Worm (Caenorhabditis elegans) whole organism, L1 larva: ENCODE data around the gene Y38F1A.8.
"Not testable (repeated sequence)": the region's sequence is repeated elsewhere in the genome, so short reads cannot be mapped to it uniquely, and the experiment has no call there.

Experiments used
- C16A3.4 ChIP-seq: fragments of 150-350 bp; optimal IDR thresholded peaks from 2 replicates; lab custom pipeline; 2014; ENCODE audit warnings: missing biosample characterization, missing genetic modification characterization
- Y116A8C.19 ChIP-seq: sonication (generic microtip); optimal IDR thresholded peaks from 2 replicates; lab custom pipeline; 2016; ENCODE audit warnings: missing compliant biosample characterization, missing genetic modification characterization, borderline replicate concordance
- aly-2 ChIP-seq: fragments of 150-350 bp; optimal IDR thresholded peaks from 2 replicates; lab custom pipeline; 2014; ENCODE audit warnings: missing biosample characterization, missing genetic modification characterization
- ama-1 ChIP-seq: fragments of 150-350 bp; optimal IDR thresholded peaks from 2 replicates; lab custom pipeline; 2014
- blmp-1 ChIP-seq: fragments of 150-350 bp; optimal IDR thresholded peaks from 2 replicates; lab custom pipeline; 2014; ENCODE audit warnings: missing biosample characterization, missing genetic modification characterization
- ceh-63 ChIP-seq: fragments of 200-800 bp; sonication (Bioruptor generic); optimal IDR thresholded peaks from 2 replicates; lab custom pipeline; 2018; ENCODE audit warnings: mild to moderate bottlenecking, missing genetic modification characterization, missing compliant biosample characterization
- ceh-82 ChIP-seq, 3 experiments: fragments of 150-350 bp in 1 of 3; sonication (generic microtip) in 2 of 3; optimal IDR thresholded peaks; 2 replicates each; lab custom pipeline; 2014 to 2017; ENCODE audit warnings: missing biosample characterization in 3 of 3, missing genetic modification characterization in 3 of 3
- ces-1 ChIP-seq: fragments of 150-350 bp; optimal IDR thresholded peaks from 2 replicates; lab custom pipeline; 2014; ENCODE audit warnings: missing biosample characterization, missing genetic modification reagents, missing genetic modification characterization
- dpl-1 ChIP-seq, 3 experiments: fragments of 150-350 bp in 2 of 3; sonication (generic microtip) in 1 of 3; optimal IDR thresholded peaks; 2 replicates each; lab custom pipeline; 2014 to 2017; ENCODE audit warnings: missing biosample characterization in 3 of 3, missing genetic modification characterization in 3 of 3, missing genetic modification reagents in 3 of 3
- dsc-1 ChIP-seq: sonication (generic microtip); optimal IDR thresholded peaks from 2 replicates; lab custom pipeline; 2016; ENCODE audit warnings: mild to moderate bottlenecking, missing genetic modification characterization, missing compliant biosample characterization
- efl-3 ChIP-seq: fragments of 200-800 bp; sonication (Bioruptor generic); optimal IDR thresholded peaks from 2 replicates; lab custom pipeline; 2018; ENCODE audit warnings: mild to moderate bottlenecking, missing genetic modification characterization, missing compliant biosample characterization
- egl-13 ChIP-seq: sonication (generic microtip); optimal IDR thresholded peaks from 2 replicates; lab custom pipeline; 2016; ENCODE audit warnings: missing genotype, missing genetic modification reagents, missing genetic modification characterization, missing compliant biosample characterization
- elt-2 ChIP-seq: sonication (generic microtip); optimal IDR thresholded peaks from 2 replicates; lab custom pipeline; 2016; ENCODE audit warnings: missing genetic modification characterization, mild to moderate bottlenecking, inconsistent platforms, missing compliant biosample characterization, missing genetic modification reagents
- ets-5 ChIP-seq: fragments of 200-800 bp; sonication (Bioruptor generic); IDR thresholded peaks from 2 replicates; pipeline ENCODE4 v1.3.6; 2022; ENCODE audit warnings: missing genetic modification characterization, missing compliant biosample characterization
- fkh-10 ChIP-seq: sonication (generic microtip); optimal IDR thresholded peaks from 2 replicates; lab custom pipeline; 2017; ENCODE audit warnings: missing biosample characterization, missing genetic modification reagents, missing genetic modification characterization
- fkh-8 ChIP-seq: sonication (generic microtip); optimal IDR thresholded peaks from 2 replicates; lab custom pipeline; 2016; ENCODE audit warnings: mild to moderate bottlenecking, missing genetic modification characterization, missing compliant biosample characterization
- fos-1 ChIP-seq: fragments of 150-350 bp; optimal IDR thresholded peaks from 2 replicates; lab custom pipeline; 2014; ENCODE audit warnings: missing biosample characterization, missing genetic modification characterization
- lin-15B ChIP-seq: fragments of 150-350 bp; sonication (generic microtip); optimal IDR thresholded peaks from 3 replicates; lab custom pipeline; 2014; ENCODE audit warnings: missing biosample characterization, missing genetic modification characterization
- lin-35 ChIP-seq, 2 experiments: fragments of 150-350 bp; optimal IDR thresholded peaks; 2 replicates each; lab custom pipeline; 2014; ENCODE audit warnings: missing biosample characterization in 2 of 2, missing genetic modification characterization in 2 of 2, missing genetic modification reagents in 2 of 2
- lin-39 ChIP-seq: fragments of 150-350 bp; optimal IDR thresholded peaks from 2 replicates; lab custom pipeline; 2014; ENCODE audit warnings: missing biosample characterization, missing genetic modification reagents, missing genetic modification characterization
- lsy-2 ChIP-seq, 2 experiments: fragments of 150-350 bp; optimal IDR thresholded peaks; 2 replicates each; lab custom pipeline; 2014; ENCODE audit warnings: missing biosample characterization in 2 of 2, missing genetic modification characterization in 2 of 2
- mab-9 ChIP-seq: fragments of 200-800 bp; sonication (Bioruptor generic); IDR thresholded peaks from 2 replicates; pipeline ENCODE4 v1.3.6; 2022; ENCODE audit warnings: missing genetic modification reagents, missing genetic modification characterization, missing compliant biosample characterization
- mef-2 ChIP-seq: fragments of 150-350 bp; optimal IDR thresholded peaks from 2 replicates; lab custom pipeline; 2014; ENCODE audit warnings: missing biosample characterization, missing genetic modification characterization
- nhr-12 ChIP-seq: sonication (generic microtip); optimal IDR thresholded peaks from 2 replicates; lab custom pipeline; 2017; ENCODE audit warnings: missing biosample characterization, missing genetic modification characterization
- nhr-20 ChIP-seq: sonication (generic microtip); optimal IDR thresholded peaks from 2 replicates; lab custom pipeline; 2016; ENCODE audit warnings: mild to moderate bottlenecking, missing genetic modification characterization, missing compliant biosample characterization
- nhr-28 ChIP-seq: fragments of 150-350 bp; optimal IDR thresholded peaks from 2 replicates; lab custom pipeline; 2014; ENCODE audit warnings: missing biosample characterization, missing genetic modification characterization
- nhr-47 ChIP-seq: sonication (generic microtip); optimal IDR thresholded peaks from 2 replicates; lab custom pipeline; 2016; ENCODE audit warnings: mild to moderate bottlenecking, missing genetic modification characterization, moderate library complexity, missing compliant biosample characterization
- nhr-76 ChIP-seq: sonication (generic microtip); optimal IDR thresholded peaks from 2 replicates; lab custom pipeline; 2017; ENCODE audit warnings: missing biosample characterization, missing genetic modification characterization
- nhr-77 ChIP-seq: fragments of 150-350 bp; optimal IDR thresholded peaks from 2 replicates; lab custom pipeline; 2014; ENCODE audit warnings: missing biosample characterization, missing genetic modification characterization
- nhr-85 ChIP-seq: sonication (generic microtip); peaks from one replicate; lab custom pipeline; 2016; ENCODE audit warnings: missing genetic modification characterization, inconsistent platforms, missing compliant biosample characterization
- pag-3 ChIP-seq: sonication (generic microtip); optimal IDR thresholded peaks from 2 replicates; lab custom pipeline; 2017; ENCODE audit warnings: missing genetic modification characterization, mild to moderate bottlenecking, missing compliant biosample characterization, antibody characterized with exemption, borderline replicate concordance; ENCODE audit not compliant: insufficient read depth
- pqm-1 ChIP-seq: sonication (generic microtip); optimal IDR thresholded peaks from 3 replicates; lab custom pipeline; 2017; ENCODE audit warnings: missing biosample characterization, missing genetic modification characterization
- rnt-1 ChIP-seq: sonication (generic microtip); optimal IDR thresholded peaks from 2 replicates; lab custom pipeline; 2016; ENCODE audit warnings: mild to moderate bottlenecking, missing genetic modification characterization, moderate library complexity, missing compliant biosample characterization
- snpc-4 ChIP-seq: fragments of 150-350 bp; optimal IDR thresholded peaks from 2 replicates; lab custom pipeline; 2014; ENCODE audit warnings: missing biosample characterization, missing genetic modification characterization
- sptf-1 ChIP-seq: fragments of 150-350 bp; optimal IDR thresholded peaks from 2 replicates; lab custom pipeline; 2014; ENCODE audit warnings: missing biosample characterization, missing genetic modification characterization
- sup-37 ChIP-seq: fragments of 200-800 bp; sonication (Bioruptor generic); optimal IDR thresholded peaks from 2 replicates; lab custom pipeline; 2018; ENCODE audit warnings: mild to moderate bottlenecking, missing genetic modification characterization, missing compliant biosample characterization
- swsn-7 ChIP-seq: sonication (generic microtip); optimal IDR thresholded peaks from 2 replicates; lab custom pipeline; 2016; ENCODE audit warnings: missing genetic modification characterization, missing compliant biosample characterization
- tlp-1 ChIP-seq: fragments of 150-350 bp; optimal IDR thresholded peaks from 2 replicates; lab custom pipeline; 2014; ENCODE audit warnings: missing biosample characterization, missing genetic modification characterization
- unc-130 ChIP-seq: fragments of 150-350 bp; optimal IDR thresholded peaks from 2 replicates; lab custom pipeline; 2017; ENCODE audit warnings: missing biosample characterization, missing genetic modification characterization, inconsistent platforms
- unc-98 ChIP-seq: fragments of 200-800 bp; sonication (Bioruptor generic); IDR thresholded peaks from 2 replicates; pipeline ENCODE4 v1.3.6; 2022; ENCODE audit warnings: missing genetic modification characterization, missing compliant biosample characterization
- ztf-4 ChIP-seq: fragments of 150-350 bp; optimal IDR thresholded peaks from 2 replicates; lab custom pipeline; 2014; ENCODE audit warnings: missing biosample characterization, missing genetic modification characterization

Gene Y38F1A.8

ce11 chrII:13000753-13001152 is at the start of gene Y38F1A.8:
Y38F1A.8 (minus strand) TSS chrII:13000853.
- peak; percentile 26 for TF ChIP-seq nhr-85
- TF ChIP-seq nhr-77 (tag; lab: Kevin White, UChicago), result no peak

ce11 chrII:13050050-13050449 is 49.4 kb upstream of the Y38F1A.8 start:
- TF ChIP-seq ceh-63 (GFP tag; lab: Kevin White, UChicago) (no peak), snpc-4 (tag; lab: Kevin White, UChicago) (peak; percentile 47)

ce11 chrII:13047609-13048008 is 47.0 kb upstream of the Y38F1A.8 start, which contains the start of gene F42G4.2:
F42G4.2 (plus strand) TSS chrII:13047909.
- not testable (repeated sequence) for TF ChIP-seq rnt-1, sptf-1, egl-13 (tag; lab: Kevin White, UChicago)
- TF ChIP-seq, all 84 proteins: peak for 0; not testable (repeated sequence) for 84

- TF ChIP-seq lin-15B (tag; lab: Kevin White, UChicago); fkh-10 (GFP tag; lab: Kevin White, UChicago); dsc-1 (tag; lab: Kevin White, UChicago): not testable (repeated sequence)
Observed at ce11 chrII:13047106-13047505, 46.5 kb upstream of the Y38F1A.8 start, which contains the start of gene F42G4.7. F42G4.7 (minus strand) TSS chrII:13047290.

ce11 chrII:13043433-13044054 is 42.9 kb upstream of the Y38F1A.8 start, which contains the start of gene puf-6:
puf-6 (minus strand) TSS chrII:13043445.
- TF ChIP-seq nhr-20 (tag; lab: Kevin White, UChicago); aly-2; ets-5 (GFP tag; lab: Robert Waterston, UW): not testable (repeated sequence)
- TF ChIP-seq, all 84 proteins: peak for 0; not testable (repeated sequence) for 84

- TF ChIP-seq sup-37 (no peak), tlp-1 (tag; lab: Kevin White, UChicago) (no peak), aly-2 (no peak), nhr-76 (no peak), ces-1 (GFP tag; lab: Kevin White, UChicago) (no peak), blmp-1 (tag; lab: Kevin White, UChicago) (peak; percentile 37), nhr-47 (peak; percentile 3), dpl-1 (GFP tag; optimal IDR thresholded peaks at IDR 0.05; lab: Kevin White, UChicago) (peak in 2 of 3 experiments; percentile 21 to 52), lin-35 (GFP tag; optimal IDR thresholded peaks at IDR 0.05; lab: Kevin White, UChicago) (peak; percentile 39 to 67), elt-2 (tag; lab: Kevin White, UChicago) (no peak), C16A3.4 (tag; lab: Kevin White, UChicago) (peak; percentile 7), lin-39 (tag; lab: Kevin White, UChicago) (no peak), unc-98 (GFP tag; lab: Robert Waterston, UW) (no peak), lsy-2 (tag; optimal IDR thresholded peaks at IDR 0.05; lab: Kevin White, UChicago) (peak in 1 of 2 experiments; percentile 56), nhr-28 (no peak), mab-9 (no peak), swsn-7 (peak; percentile 8), ztf-4 (tag; lab: Kevin White, UChicago) (no peak), fkh-8 (tag; lab: Kevin White, UChicago) (no peak), pag-3 (tag; lab: Kevin White, UChicago) (peak; percentile 43), fos-1 (tag; lab: Kevin White, UChicago) (no peak), mef-2 (tag; lab: Kevin White, UChicago) (no peak), Y116A8C.19 (tag; lab: Kevin White, UChicago) (no peak), rnt-1 (tag; lab: Kevin White, UChicago) (no peak), nhr-12 (tag; lab: Kevin White, UChicago) (no peak), pqm-1 (tag; lab: Kevin White, UChicago) (no peak), efl-3 (GFP tag; lab: Kevin White, UChicago) (no peak), snpc-4 (tag; lab: Kevin White, UChicago) (no peak), nhr-20 (tag; lab: Kevin White, UChicago) (no peak), ama-1 (lab: Kevin White, UChicago) (no peak), egl-13 (tag; lab: Kevin White, UChicago) (no peak), unc-130 (tag; lab: Kevin White, UChicago) (peak; percentile 2), ceh-82 (tag; optimal IDR thresholded peaks at IDR 0.05; lab: Kevin White, UChicago) (no peak)
Observed at ce11 chrII:13036717-13037116, 36.1 kb upstream of the Y38F1A.8 start, which contains the start of gene F18A11.3. F18A11.3 (minus strand) TSS chrII:13036841.
